Fruit fly (Drosophila melanogaster) whole organism, larva: ENCODE measurements around the gene CG10086.

Experiments used
- noc ChIP-seq: fragments of 200-800 bp; sonication (Bioruptor generic); optimal IDR thresholded peaks from 3 replicates; lab custom pipeline; 2019; ENCODE audit warnings: missing biosample characterization, mild to moderate bottlenecking, missing genetic modification characterization, moderate library complexity

Gene CG10086

DNA sequence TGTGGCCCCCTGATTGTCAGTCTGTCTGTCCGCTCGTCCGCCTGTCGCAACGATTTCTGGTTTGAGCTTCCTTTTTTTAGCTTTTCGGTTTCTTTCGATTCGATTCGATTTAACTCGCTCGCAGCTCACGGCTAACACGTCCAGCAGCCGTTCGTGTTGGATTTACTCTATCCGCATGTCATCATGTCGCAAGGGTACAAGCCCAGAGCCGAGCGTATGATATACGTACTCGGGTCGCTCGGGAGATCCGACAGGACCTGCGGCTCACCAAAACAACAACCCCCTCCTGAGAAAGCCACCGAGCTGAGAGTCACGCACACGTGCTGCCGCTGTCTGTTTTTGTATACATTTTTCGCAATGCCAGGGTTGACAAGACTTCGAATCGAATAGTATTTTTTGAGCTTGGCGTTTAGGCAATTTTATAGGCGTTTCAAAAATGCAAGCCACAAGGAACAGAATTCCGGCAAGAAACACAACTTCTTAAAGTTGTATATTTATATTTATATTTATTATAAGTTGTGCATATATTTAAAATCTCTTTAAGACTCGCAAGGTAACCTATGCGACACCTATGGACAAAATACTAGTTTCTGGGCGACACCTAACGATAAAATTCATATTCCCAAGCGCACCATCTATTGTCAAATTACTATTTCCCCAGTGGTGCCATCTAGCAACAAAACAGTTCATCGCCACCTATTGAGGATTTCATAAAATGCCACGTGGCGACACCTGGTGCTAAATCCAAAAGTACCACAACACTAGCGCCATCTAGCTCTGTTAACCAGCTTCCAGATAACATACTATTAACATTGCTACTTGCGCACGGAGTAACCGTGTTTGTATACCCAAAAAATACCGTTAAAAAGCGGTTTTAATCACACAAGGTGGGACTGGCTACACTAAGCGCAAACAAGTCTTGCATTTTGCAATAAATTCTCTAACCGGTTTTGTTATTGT, 19.5 kb downstream of the CG10086 start, which contains the start of the genes CG2993 and sgll:
TSS of gene CG2993 (minus strand) at position 353 of the 960 bp plus-strand sequence.
TSS of gene sgll (plus strand) at position 871 of the 960 bp plus-strand sequence.
- TF ChIP-seq noc (tag; lab: Kevin White, UChicago): no peak

DNA sequence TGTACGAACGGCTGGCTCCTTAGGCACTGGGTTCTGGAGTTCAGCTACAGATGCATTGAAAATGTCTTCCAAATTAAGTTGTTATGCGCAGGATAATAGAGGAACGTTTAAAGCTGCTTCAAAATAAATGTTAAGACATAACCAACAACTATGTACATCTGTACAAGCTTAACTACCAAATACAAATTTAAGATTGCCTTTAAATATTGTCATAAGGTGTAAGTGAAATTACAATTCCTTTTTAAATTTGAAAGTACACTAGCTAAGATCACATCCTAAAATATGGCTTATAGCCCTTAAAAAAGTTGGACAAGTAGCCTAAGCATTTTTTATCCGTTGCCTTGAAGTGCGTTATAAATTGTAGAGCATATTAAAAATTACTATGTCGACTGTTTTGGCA, 21.1 kb downstream of the CG10086 start, which contains the start of gene CG31473:
TSS of gene CG31473 (plus strand) at position 301 of the 400 bp plus-strand sequence.
- TF ChIP-seq noc (tag; lab: Kevin White, UChicago): no peak

- TF ChIP-seq noc (tag; lab: Kevin White, UChicago): no peak
Measured at dm6 chr3R:7813518-7813917, 23.1 kb downstream of the CG10086 start.

DNA sequence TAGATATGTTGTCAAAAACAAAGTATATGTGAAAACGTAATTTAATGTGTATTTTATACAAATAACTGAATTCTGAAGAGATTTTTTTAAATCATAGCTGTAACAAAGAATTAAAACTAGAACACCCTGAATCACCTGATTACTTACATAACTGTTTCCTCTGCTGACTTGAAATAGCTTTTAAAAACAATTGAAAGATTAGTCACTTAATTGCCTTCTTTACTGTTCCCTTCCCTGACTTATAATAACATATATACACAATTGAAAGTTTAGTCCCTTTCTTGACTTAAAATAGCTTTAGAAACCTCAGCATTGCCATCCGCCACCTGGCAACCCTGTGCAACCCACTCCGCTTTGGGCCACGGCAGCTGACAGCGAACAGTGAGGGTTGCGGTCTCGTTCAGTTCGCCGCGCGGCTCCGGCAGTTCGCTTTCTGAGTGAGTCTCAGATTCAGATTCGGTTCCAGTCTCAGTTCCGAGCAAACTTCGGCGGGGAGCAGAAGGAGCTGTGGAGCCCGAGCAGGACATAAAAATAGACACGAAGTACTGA, 23.6 kb downstream of the CG10086 start, which contains the start of gene CG34384:
TSS of gene CG34384 (plus strand) at position 381 of the 549 bp plus-strand sequence.
- no peak for TF ChIP-seq noc (tag; lab: Kevin White, UChicago)

DNA sequence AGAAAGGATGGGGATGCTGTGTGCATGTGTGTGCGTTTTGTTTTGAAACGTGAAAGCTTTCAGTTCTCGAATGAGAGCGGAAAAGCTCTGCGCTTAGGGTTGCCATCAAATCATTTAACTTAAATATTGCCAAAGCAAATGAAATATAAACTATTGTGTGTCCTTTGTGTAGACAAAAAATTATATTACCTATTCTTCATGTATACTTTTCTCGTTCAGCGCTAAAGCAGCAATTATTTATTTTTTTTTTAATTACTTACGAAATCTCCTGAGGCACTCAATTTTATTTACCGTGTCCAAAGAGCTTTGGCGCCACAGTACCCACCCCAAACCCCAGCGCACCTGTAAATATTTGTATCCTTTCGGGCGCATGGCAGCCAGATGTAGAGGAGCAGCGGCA, 31.1 kb downstream of the CG10086 start:
- no peak for TF ChIP-seq noc (tag; lab: Kevin White, UChicago)
